Fruit fly (Drosophila melanogaster): ENCODE data around the gene CG42659.

- TF ChIP-seq CG15710 (tag; optimal IDR thresholded peaks at IDR 0.05) (no peak), Pif1B (GFP tag; optimal IDR thresholded peaks at IDR 0.05) (no peak)
Measured at dm6 chr2L:18011375-18011774, 4.2 kb downstream of the CG42659 start, which contains the start of gene elfless.

All from whole organism, pupa.